Worm (Caenorhabditis elegans) whole organism, late embryonic: ENCODE results near the gene M04B2.7.
A peak's percentile ranks its signal among the peaks of the same experiment; 100 is the strongest.

ENCODE experiments used
- C38D4.7 ChIP-seq: fragments of 200-800 bp; sonication (Bioruptor generic); optimal IDR thresholded peaks from 2 replicates; lab custom pipeline; 2018; ENCODE audit warnings: mild to moderate bottlenecking, missing genetic modification characterization, moderate library complexity, missing compliant biosample characterization
- F13H6.1 ChIP-seq: sonication (generic microtip); optimal IDR thresholded peaks from 2 replicates; lab custom pipeline; 2016; ENCODE audit warnings: missing genetic modification characterization, missing compliant biosample characterization
- K09A11.1 ChIP-seq: sonication (generic microtip); optimal IDR thresholded peaks from 2 replicates; lab custom pipeline; 2017; ENCODE audit warnings: antibody characterized with exemption, mild to moderate bottlenecking, missing genetic modification characterization, missing compliant biosample characterization; ENCODE audit not compliant: insufficient read depth
- ceh-14 ChIP-seq: sonication (generic microtip); optimal IDR thresholded peaks from 2 replicates; lab custom pipeline; 2016; ENCODE audit warnings: missing genotype, missing genetic modification characterization, missing compliant biosample characterization
- ceh-18 ChIP-seq: sonication (generic microtip); optimal IDR thresholded peaks from 2 replicates; lab custom pipeline; 2016; ENCODE audit warnings: missing genetic modification characterization, missing compliant biosample characterization
- ceh-2 ChIP-seq: sonication (generic microtip); optimal IDR thresholded peaks from 2 replicates; lab custom pipeline; 2016; ENCODE audit warnings: missing genotype, missing genetic modification characterization, missing compliant biosample characterization
- ceh-31 ChIP-seq: sonication (generic microtip); optimal IDR thresholded peaks from 2 replicates; lab custom pipeline; 2016; ENCODE audit warnings: missing genetic modification characterization, missing compliant biosample characterization
- ceh-34 ChIP-seq: sonication (generic microtip); optimal IDR thresholded peaks from 2 replicates; lab custom pipeline; 2016; ENCODE audit warnings: mild to moderate bottlenecking, missing genetic modification characterization, missing compliant biosample characterization
- ceh-45 ChIP-seq: fragments of 200-800 bp; sonication (Bioruptor generic); IDR thresholded peaks from 2 replicates; pipeline ENCODE4 v1.3.6; 2022; ENCODE audit warnings: missing genetic modification reagents, missing genetic modification characterization, missing compliant biosample characterization
- ceh-6 ChIP-seq: fragments of 200-800 bp; sonication (Bioruptor generic); optimal IDR thresholded peaks from 2 replicates; lab custom pipeline; 2018; ENCODE audit warnings: mild to moderate bottlenecking, missing genetic modification characterization, missing compliant biosample characterization
- ceh-9 ChIP-seq: sonication (generic microtip); optimal IDR thresholded peaks from 2 replicates; lab custom pipeline; 2016; ENCODE audit warnings: mild to moderate bottlenecking, missing genetic modification characterization, inconsistent platforms, missing compliant biosample characterization
- dve-1 ChIP-seq: sonication (generic microtip); optimal IDR thresholded peaks from 2 replicates; lab custom pipeline; 2017; ENCODE audit warnings: antibody characterized with exemption, mild to moderate bottlenecking, missing genetic modification characterization, missing compliant biosample characterization
- elt-4 ChIP-seq: sonication (generic microtip); optimal IDR thresholded peaks from 2 replicates; lab custom pipeline; 2016; ENCODE audit warnings: missing genetic modification characterization, missing compliant biosample characterization
- ets-4 ChIP-seq: sonication (generic microtip); optimal IDR thresholded peaks from 2 replicates; lab custom pipeline; 2016; ENCODE audit warnings: missing genetic modification characterization, missing compliant biosample characterization
- eyg-1 ChIP-seq: sonication (generic microtip); optimal IDR thresholded peaks from 2 replicates; lab custom pipeline; 2016; ENCODE audit warnings: missing genotype, missing genetic modification characterization, missing compliant biosample characterization
- fkh-6 ChIP-seq: sonication (generic microtip); optimal IDR thresholded peaks from 2 replicates; lab custom pipeline; 2016; ENCODE audit warnings: missing genetic modification characterization, missing compliant biosample characterization
- hlh-13 ChIP-seq: fragments of 200-800 bp; sonication (Bioruptor generic); optimal IDR thresholded peaks from 2 replicates; lab custom pipeline; 2018; ENCODE audit warnings: mild to moderate bottlenecking, missing genetic modification characterization, missing compliant biosample characterization
- hlh-30 ChIP-seq: sonication (generic microtip); optimal IDR thresholded peaks from 2 replicates; lab custom pipeline; 2017; ENCODE audit warnings: antibody characterized with exemption, missing genetic modification characterization, missing compliant biosample characterization; ENCODE audit not compliant: insufficient read depth
- madf-2 ChIP-seq: sonication (generic microtip); optimal IDR thresholded peaks from 2 replicates; lab custom pipeline; 2017; ENCODE audit warnings: missing genetic modification characterization, missing compliant biosample characterization
- mec-3 ChIP-seq: sonication (generic microtip); optimal IDR thresholded peaks from 2 replicates; lab custom pipeline; 2016; ENCODE audit warnings: borderline replicate concordance, missing genetic modification characterization, missing compliant biosample characterization
- nfya-1 ChIP-seq: sonication (generic microtip); optimal IDR thresholded peaks from 2 replicates; lab custom pipeline; 2017; ENCODE audit warnings: missing genetic modification characterization, mild to moderate bottlenecking, missing compliant biosample characterization, antibody characterized with exemption, moderate library complexity
- nhr-11 ChIP-seq: fragments of 150-350 bp; optimal IDR thresholded peaks from 2 replicates; lab custom pipeline; 2014; ENCODE audit warnings: missing biosample characterization, missing genetic modification characterization
- nhr-232 ChIP-seq: sonication (generic microtip); optimal IDR thresholded peaks from 2 replicates; lab custom pipeline; 2016; ENCODE audit warnings: missing genetic modification characterization, missing compliant biosample characterization
- odd-2 ChIP-seq: sonication (generic microtip); optimal IDR thresholded peaks from 2 replicates; lab custom pipeline; 2017; ENCODE audit warnings: antibody characterized with exemption, mild to moderate bottlenecking, missing genetic modification characterization, missing compliant biosample characterization
- pat-9 ChIP-seq: fragments of 200-800 bp; sonication (Bioruptor generic); optimal IDR thresholded peaks from 2 replicates; lab custom pipeline; 2018; ENCODE audit warnings: mild to moderate bottlenecking, missing genetic modification characterization, moderate library complexity, missing compliant biosample characterization
- pax-1 ChIP-seq: fragments of 150-350 bp; optimal IDR thresholded peaks from 2 replicates; lab custom pipeline; 2014; ENCODE audit warnings: missing biosample characterization, missing genetic modification characterization
- pha-2 ChIP-seq: sonication (generic microtip); optimal IDR thresholded peaks from 2 replicates; lab custom pipeline; 2017; ENCODE audit warnings: mild to moderate bottlenecking, missing genetic modification characterization, missing compliant biosample characterization
- pha-4 ChIP-seq: fragments of 150-350 bp; optimal IDR thresholded peaks from 2 replicates; lab custom pipeline; 2018; ENCODE audit warnings: missing biosample characterization, missing genetic modification reagents, missing genetic modification characterization
- pqm-1 ChIP-seq: sonication (generic microtip); optimal IDR thresholded peaks from 2 replicates; lab custom pipeline; 2016; ENCODE audit warnings: missing genetic modification characterization, missing compliant biosample characterization
- pros-1 ChIP-seq: fragments of 150-350 bp; optimal IDR thresholded peaks from 2 replicates; lab custom pipeline; 2014; ENCODE audit warnings: missing biosample characterization, missing genetic modification reagents, missing genetic modification characterization
- rnt-1 ChIP-seq: sonication (generic microtip); optimal IDR thresholded peaks from 2 replicates; lab custom pipeline; 2016; ENCODE audit warnings: missing genetic modification characterization, missing compliant biosample characterization
- sdc-2 ChIP-seq: sonication (generic microtip); optimal IDR thresholded peaks from 2 replicates; lab custom pipeline; 2016; ENCODE audit warnings: missing genotype, missing genetic modification characterization, missing compliant biosample characterization
- sox-4 ChIP-seq: sonication (generic microtip); optimal IDR thresholded peaks from 2 replicates; lab custom pipeline; 2017; ENCODE audit warnings: mild to moderate bottlenecking, missing genetic modification characterization, inconsistent platforms, missing compliant biosample characterization
- tbx-2 ChIP-seq: sonication (generic microtip); optimal IDR thresholded peaks from 2 replicates; lab custom pipeline; 2016; ENCODE audit warnings: missing genetic modification characterization, missing compliant biosample characterization
- tbx-7 ChIP-seq: sonication (generic microtip); optimal IDR thresholded peaks from 2 replicates; lab custom pipeline; 2016; ENCODE audit warnings: missing genotype, missing genetic modification characterization, missing compliant biosample characterization
- unc-42 ChIP-seq: sonication (generic microtip); optimal IDR thresholded peaks from 2 replicates; lab custom pipeline; 2016; ENCODE audit warnings: missing genotype, missing genetic modification characterization, missing compliant biosample characterization
- unc-86 ChIP-seq: sonication (generic microtip); optimal IDR thresholded peaks from 2 replicates; lab custom pipeline; 2016; ENCODE audit warnings: missing genetic modification characterization, missing compliant biosample characterization
- zip-5 ChIP-seq: sonication (generic microtip); optimal IDR thresholded peaks from 2 replicates; lab custom pipeline; 2016; ENCODE audit warnings: missing genetic modification characterization, missing compliant biosample characterization

Gene M04B2.7

ce11 chrIV:11569795-11570194 is 21.2 kb upstream of the M04B2.7 start:
- no peak for TF ChIP-seq hlh-30 (tag; lab: Kevin White, UChicago)
- no peak for TF ChIP-seq pha-2 (tag; lab: Kevin White, UChicago)
- TF ChIP-seq dve-1 (tag; lab: Kevin White, UChicago) = no peak
- TF ChIP-seq nhr-232 (tag; lab: Kevin White, UChicago) = no peak
- no peak for TF ChIP-seq ceh-14 (tag; lab: Kevin White, UChicago)
- no peak for TF ChIP-seq odd-2 (tag; lab: Kevin White, UChicago)
- TF ChIP-seq pha-4 (tag; lab: Kevin White, UChicago) = no peak
- no peak for TF ChIP-seq eyg-1 (tag; lab: Kevin White, UChicago)
- TF ChIP-seq pax-1 (tag; lab: Kevin White, UChicago) = no peak
- no peak for TF ChIP-seq madf-2 (tag; lab: Kevin White, UChicago)
- no peak for TF ChIP-seq sox-4 (tag; lab: Kevin White, UChicago)
- no peak for TF ChIP-seq nhr-11 (tag; lab: Kevin White, UChicago)
- TF ChIP-seq ceh-31 (tag; lab: Kevin White, UChicago) = no peak
- no peak for TF ChIP-seq zip-5 (tag; lab: Kevin White, UChicago)
- TF ChIP-seq pqm-1 (tag; lab: Kevin White, UChicago) = no peak
- TF ChIP-seq ceh-6 (GFP tag; lab: Kevin White, UChicago) = no peak
- no peak for TF ChIP-seq hlh-13 (GFP tag; lab: Kevin White, UChicago)
- TF ChIP-seq ceh-34 (tag; lab: Kevin White, UChicago) = no peak

- no peak for TF ChIP-seq ceh-2 (tag; lab: Kevin White, UChicago)
- TF ChIP-seq ceh-34 (tag; lab: Kevin White, UChicago) = peak; percentile 30
- TF ChIP-seq sdc-2 (tag; lab: Kevin White, UChicago) = peak; percentile 33
Measured at ce11 chrIV:11568249-11568940, 19.8 kb upstream of the M04B2.7 start.

ce11 chrIV:11566146-11566545 is 17.6 kb upstream of the M04B2.7 start, which contains the start of gene sec-24.1:
Gene sec-24.1 (minus strand): TSS chrIV:11566194.
- peak; percentile 13 for TF ChIP-seq pax-1 (tag; lab: Kevin White, UChicago)
- TF ChIP-seq ceh-9 (tag; lab: Kevin White, UChicago) = no peak
- TF ChIP-seq C38D4.7 (GFP tag; lab: Kevin White, UChicago) = no peak
- TF ChIP-seq F13H6.1 = no peak
- TF ChIP-seq mec-3 = no peak
- no peak for TF ChIP-seq tbx-7
- no peak for TF ChIP-seq pros-1
- peak; percentile 94 for TF ChIP-seq nfya-1 (tag; lab: Kevin White, UChicago)
- TF ChIP-seq zip-5 (tag; lab: Kevin White, UChicago) = no peak
- peak; percentile 75 for TF ChIP-seq tbx-2
- no peak for TF ChIP-seq unc-86 (tag; lab: Kevin White, UChicago)
- TF ChIP-seq eyg-1 (tag; lab: Kevin White, UChicago) = no peak
- peak; percentile 8 for TF ChIP-seq dve-1 (tag; lab: Kevin White, UChicago)
- peak; percentile 18 for TF ChIP-seq ceh-18
- TF ChIP-seq rnt-1 (tag; lab: Kevin White, UChicago) = peak; percentile 7
- TF ChIP-seq ceh-45 (GFP tag; lab: Robert Waterston, UW) = no peak
- TF ChIP-seq sdc-2 (tag; lab: Kevin White, UChicago) = no peak
- TF ChIP-seq fkh-6 (tag; lab: Kevin White, UChicago) = no peak
- peak; percentile 17 for TF ChIP-seq ets-4 (tag; lab: Kevin White, UChicago)
- peak; percentile 3 for TF ChIP-seq unc-42 (tag; lab: Kevin White, UChicago)
- TF ChIP-seq ceh-31 (tag; lab: Kevin White, UChicago) = peak; percentile 42
- no peak for TF ChIP-seq elt-4 (tag; lab: Kevin White, UChicago)
- TF ChIP-seq K09A11.1 (tag; lab: Kevin White, UChicago) = peak; percentile 59
- TF ChIP-seq pat-9 (tag; lab: Kevin White, UChicago) = peak; percentile 51
